Worm (Caenorhabditis elegans): ENCODE results near the gene C06C6.8.
A peak's percentile ranks its signal among the peaks of the same experiment; 100 is the strongest.
"Not testable (repeated sequence)": the region's sequence is repeated elsewhere in the genome, so short reads cannot be mapped to it uniquely, and the experiment has no call there.

C06C6.8 gene

DNA sequence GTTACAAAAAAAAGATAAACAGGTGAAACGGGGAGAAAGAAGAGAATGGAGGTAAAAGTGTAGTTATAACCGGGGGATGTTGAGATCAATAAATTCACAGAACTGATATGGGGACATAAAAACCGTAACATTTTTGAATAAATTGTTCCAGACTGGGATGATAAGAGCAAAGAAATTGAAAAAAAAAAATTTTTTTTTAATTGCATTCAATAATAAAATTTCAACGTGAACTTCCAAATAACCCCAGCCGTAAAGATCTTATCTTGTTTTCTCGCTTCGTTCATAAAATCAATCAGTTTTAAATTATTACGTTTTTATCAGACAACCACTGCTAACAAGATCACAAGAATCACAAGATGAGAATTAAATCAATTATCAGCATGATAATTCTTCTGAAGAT, 5.1 kb upstream of the C06C6.8 start, which contains the start of gene C06C6.7:
C06C6.7 (plus strand) TSS at position 301 of the 400 bp plus-strand sequence.
- not testable (repeated sequence) for TF ChIP-seq cebp-2 (GFP tag; IDR thresholded peaks at IDR 0.05); let-526 (GFP tag; IDR thresholded peaks at IDR 0.05); akir-1 (GFP tag; optimal IDR thresholded peaks at IDR 0.05)

DNA sequence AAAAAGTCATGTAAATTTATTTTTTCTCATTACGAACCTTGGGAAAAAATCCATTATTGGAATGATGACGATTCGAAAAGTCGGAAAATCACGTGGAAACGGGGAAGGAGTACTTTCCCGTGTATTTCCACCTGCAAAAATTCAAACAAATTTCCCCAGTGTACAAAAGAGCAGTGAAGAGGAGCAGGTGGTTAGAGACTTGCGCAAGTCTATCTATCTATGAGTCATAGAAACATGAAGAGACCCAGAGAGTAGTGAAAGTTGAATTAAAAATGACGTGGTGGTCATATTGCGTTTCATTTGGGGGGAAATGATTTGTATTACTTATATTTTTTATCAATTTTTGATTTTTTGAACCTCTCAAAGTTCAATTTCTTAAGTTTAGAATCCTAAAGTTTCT, 3.5 kb downstream of the C06C6.8 start, which contains the start of gene nhr-50:
nhr-50 (minus strand) TSS at position 199 of the 400 bp plus-strand sequence.
- TF ChIP-seq egrh-3 (GFP tag; IDR thresholded peaks at IDR 0.05) (no peak), nhr-179 (tag; optimal IDR thresholded peaks at IDR 0.05) (no peak), unc-62 (GFP tag; optimal IDR thresholded peaks at IDR 0.05) (no peak), rcor-1 (GFP tag; IDR thresholded peaks at IDR 0.05) (no peak), nhr-80 (tag; optimal IDR thresholded peaks at IDR 0.05) (peak; percentile 78), hmg-1.2 (GFP tag; IDR thresholded peaks at IDR 0.05) (peak; percentile 58; the same call in 1 of the 2 replicates), ets-4 (GFP tag; optimal IDR thresholded peaks at IDR 0.05) (no peak), F57C9.4 (tag; optimal IDR thresholded peaks at IDR 0.05) (no peak), Y53F4B.3 (GFP tag; IDR thresholded peaks at IDR 0.05) (no peak), atf-7 (tag; optimal IDR thresholded peaks at IDR 0.05) (peak; percentile 77), Y95B8A.8 (GFP tag; IDR thresholded peaks at IDR 0.05) (no peak), tlf-1 (GFP tag; optimal IDR thresholded peaks at IDR 0.05) (no peak), pbrm-1 (GFP tag; IDR thresholded peaks at IDR 0.05) (no peak), madf-8 (GFP tag; conservative IDR thresholded peaks at IDR 0.05) (no peak), snpc-1.3 (tag; optimal IDR thresholded peaks at IDR 0.05; ENCODE audit: insufficient read depth) (no peak), nfyb-1 (GFP tag; IDR thresholded peaks at IDR 0.05) (peak; percentile 34; the same call in 1 of the 2 replicates), attf-5 (GFP tag; optimal IDR thresholded peaks at IDR 0.05) (peak; percentile 20), cebp-1 (GFP tag; IDR thresholded peaks at IDR 0.05) (no peak; the same call in 1 of the 2 replicates), cebp-1 (tag; optimal IDR thresholded peaks at IDR 0.05) (no peak), bed-2 (GFP tag; IDR thresholded peaks at IDR 0.05) (no peak), ztf-3 (GFP tag; optimal IDR thresholded peaks at IDR 0.05) (no peak), mcd-1 (GFP tag; IDR thresholded peaks at IDR 0.05) (no peak), C06A6.2 (GFP tag; conservative IDR thresholded peaks at IDR 0.05) (no peak), efl-1 (GFP tag; optimal IDR thresholded peaks at IDR 0.05) (no peak), athp-1 (tag; optimal IDR thresholded peaks at IDR 0.05) (no peak), hsf-1 (GFP tag; IDR thresholded peaks at IDR 0.05) (no peak), xnd-1 (tag; optimal IDR thresholded peaks at IDR 0.05) (no peak), D2030.7 (GFP tag; IDR thresholded peaks at IDR 0.05) (no peak), Y67H2A.10 (GFP tag; conservative IDR thresholded peaks at IDR 0.05) (no peak), snpc-1.1 (tag; optimal IDR thresholded peaks at IDR 0.05; ENCODE audit: insufficient read depth) (no peak), lin-35 (GFP tag; optimal IDR thresholded peaks at IDR 0.05) (no peak), dox-1 (GFP tag; IDR thresholded peaks at IDR 0.05) (peak; percentile 50; the same call in 1 of the 2 replicates), ama-1 (optimal IDR thresholded peaks at IDR 0.05) (no peak), ama-1 (GFP tag; optimal IDR thresholded peaks at IDR 0.05) (no peak), F23B12.7 (tag; optimal IDR thresholded peaks at IDR 0.05; ENCODE audit: insufficient read depth) (no peak), T07F8.4 (tag; optimal IDR thresholded peaks at IDR 0.05) (no peak), hlh-12 (tag; optimal IDR thresholded peaks at IDR 0.05) (no peak)

Data from whole organism, young adult.